Worm (Caenorhabditis elegans) whole organism, early embryonic: ENCODE data around the gene nhx-4.

ENCODE experiments used
- F13C5.2 ChIP-seq: sonication (generic microtip); optimal IDR thresholded peaks from 2 replicates; lab custom pipeline; 2017; ENCODE audit warnings: mild to moderate bottlenecking, missing genetic modification characterization, inconsistent platforms, missing compliant biosample characterization
- aly-1 ChIP-seq: sonication (generic microtip); optimal IDR thresholded peaks from 2 replicates; lab custom pipeline; 2016; ENCODE audit warnings: missing genetic modification characterization, missing compliant biosample characterization
- ama-1 ChIP-seq: fragments of 150-350 bp; optimal IDR thresholded peaks from 2 replicates; lab custom pipeline; 2014
- ceh-13 ChIP-seq: fragments of 200-800 bp; sonication (Bioruptor generic); optimal IDR thresholded peaks from 2 replicates; lab custom pipeline; 2018; ENCODE audit warnings: mild to moderate bottlenecking, missing genetic modification characterization, missing compliant biosample characterization
- ceh-36 ChIP-seq: sonication (generic microtip); optimal IDR thresholded peaks from 2 replicates; lab custom pipeline; 2016; ENCODE audit warnings: missing genetic modification characterization, inconsistent platforms, missing compliant biosample characterization
- ets-7 ChIP-seq: sonication (generic microtip); optimal IDR thresholded peaks from 2 replicates; lab custom pipeline; 2016; ENCODE audit warnings: missing genotype, missing genetic modification characterization, missing compliant biosample characterization
- hmbx-1 ChIP-seq: sonication (generic microtip); optimal IDR thresholded peaks from 2 replicates; lab custom pipeline; 2016; ENCODE audit warnings: mild to moderate bottlenecking, missing genetic modification characterization, missing compliant biosample characterization
- hmg-4 ChIP-seq: fragments of 200-800 bp; sonication (Bioruptor generic); optimal IDR thresholded peaks from 2 replicates; lab custom pipeline; 2018; ENCODE audit warnings: mild to moderate bottlenecking, missing genetic modification characterization, missing compliant biosample characterization
- hnd-1 ChIP-seq: sonication (generic microtip); optimal IDR thresholded peaks from 2 replicates; lab custom pipeline; 2016; ENCODE audit warnings: missing genetic modification characterization, missing compliant biosample characterization
- scrt-1 ChIP-seq: fragments of 200-800 bp; sonication (Bioruptor generic); IDR thresholded peaks from 2 replicates; pipeline ENCODE4 v1.3.6; 2022; ENCODE audit warnings: missing genetic modification characterization, missing compliant biosample characterization
- sea-1 ChIP-seq: fragments of 200-800 bp; sonication (Bioruptor generic); conservative IDR thresholded peaks from 2 replicates; pipeline ENCODE4 v1.3.6; 2022; ENCODE audit warnings: missing genetic modification characterization, missing compliant biosample characterization
- tbx-37 ChIP-seq: fragments of 200-800 bp; sonication (Bioruptor generic); conservative IDR thresholded peaks from 2 replicates; pipeline ENCODE4 v1.3.6; 2022; ENCODE audit warnings: missing genetic modification reagents, missing genetic modification characterization, missing compliant biosample characterization
- tra-4 ChIP-seq: sonication (generic microtip); optimal IDR thresholded peaks from 2 replicates; lab custom pipeline; 2017; ENCODE audit warnings: missing genetic modification characterization, missing compliant biosample characterization

ce11 chrX:6920132-6920531, 6.0 kb downstream of the nhx-4 start:
- TF ChIP-seq ama-1 (lab: Kevin White, UChicago) (no peak), hmbx-1 (tag; lab: Kevin White, UChicago) (no peak), sea-1 (no peak), ceh-13 (no peak), tbx-37 (no peak), hmg-4 (GFP tag; lab: Kevin White, UChicago) (no peak), scrt-1 (no peak), hnd-1 (no peak), F13C5.2 (no peak), tra-4 (tag; lab: Kevin White, UChicago) (no peak), aly-1 (tag; lab: Kevin White, UChicago) (no peak), ets-7 (no peak), ceh-36 (no peak)
